Fruit fly (Drosophila melanogaster) whole organism, wandering third instar larva: ENCODE measurements around the gene CG7560.

Source experiments
- CG32264 ChIP-seq: fragments of 200-800 bp; sonication (Bioruptor generic); optimal IDR thresholded peaks from 2 replicates; lab custom pipeline; 2016; ENCODE audit warnings: missing biosample characterization, missing genetic modification characterization
- CG9705 ChIP-seq: fragments of 200-800 bp; sonication (Bioruptor generic); optimal IDR thresholded peaks from 2 replicates; lab custom pipeline; 2018; ENCODE audit warnings: missing biosample characterization, mild to moderate bottlenecking, missing genetic modification characterization
- Dfd ChIP-seq: fragments of >200 bp; optimal IDR thresholded peaks from 2 replicates; lab custom pipeline; 2017; ENCODE audit warnings: missing biosample characterization, missing genetic modification characterization
- GATAd ChIP-seq: sonication (Bioruptor generic); optimal IDR thresholded peaks from 2 replicates; lab custom pipeline; 2016; ENCODE audit warnings: missing biosample characterization, missing genetic modification characterization
- HLH106 ChIP-seq: fragments of 200-800 bp; optimal IDR thresholded peaks from 3 replicates; lab custom pipeline; 2019; ENCODE audit warnings: missing biosample characterization, mild to moderate bottlenecking, missing genetic modification characterization, moderate library complexity
- Hr78 ChIP-seq: fragments of >200 bp; optimal IDR thresholded peaks from 2 replicates; lab custom pipeline; 2017; ENCODE audit warnings: missing biosample characterization, missing genetic modification characterization
- Hr83 ChIP-seq: fragments of 200-300 bp; sonication (Bioruptor generic); optimal IDR thresholded peaks from 2 replicates; lab custom pipeline; 2016; ENCODE audit warnings: missing biosample characterization, mild to moderate bottlenecking, missing genetic modification characterization, moderate library complexity; ENCODE audit not compliant: poor library complexity, severe bottlenecking
- Jra ChIP-seq: sonication (Bioruptor generic); optimal IDR thresholded peaks from 2 replicates; lab custom pipeline; 2016; ENCODE audit warnings: missing biosample characterization, missing genetic modification characterization
- Mio ChIP-seq: sonication (Bioruptor generic); optimal IDR thresholded peaks from 2 replicates; lab custom pipeline; 2016; ENCODE audit warnings: missing biosample characterization, missing genetic modification characterization
- Myc ChIP-seq: fragments of >200 bp; optimal IDR thresholded peaks from 2 replicates; lab custom pipeline; 2017
- N ChIP-seq: fragments of >200 bp; optimal IDR thresholded peaks from 2 replicates; lab custom pipeline; 2018; ENCODE audit warnings: missing biosample characterization, missing external identifiers, missing genetic modification characterization
- OdsH ChIP-seq: fragments of 200-800 bp; sonication (Bioruptor generic); optimal IDR thresholded peaks from 2 replicates; lab custom pipeline; 2016; ENCODE audit warnings: missing biosample characterization, mild to moderate bottlenecking, missing genetic modification characterization
- br ChIP-seq: fragments of 200-800 bp; sonication (Bioruptor generic); optimal IDR thresholded peaks from 2 replicates; lab custom pipeline; 2016; ENCODE audit warnings: missing biosample characterization, missing genetic modification characterization
- brk ChIP-seq: fragments of 200-800 bp; sonication (Bioruptor generic); optimal IDR thresholded peaks from 2 replicates; lab custom pipeline; 2016; ENCODE audit warnings: missing biosample characterization, mild to moderate bottlenecking, missing genetic modification characterization
- dl ChIP-seq, 2 experiments: fragments of 175-275, 200-275 bp in 1 of 2; fragments of 200-275 bp in 1 of 2; sonication (Bioruptor generic); optimal IDR thresholded peaks; lab custom pipeline; 2018; ENCODE audit warnings: mild to moderate bottlenecking in 2 of 2, missing biosample characterization in 2 of 2, missing genetic modification characterization in 2 of 2, moderate library complexity in 2 of 2; ENCODE audit not compliant: partially characterized antibody in 2 of 2, insufficient read depth in 1 of 2
- dsf ChIP-seq: sonication (Bioruptor generic); optimal IDR thresholded peaks from 2 replicates; lab custom pipeline; 2016; ENCODE audit warnings: missing biosample characterization, missing genetic modification characterization, borderline replicate concordance
- ey ChIP-seq: fragments of 200-800 bp; sonication (Bioruptor generic); optimal IDR thresholded peaks from 2 replicates; lab custom pipeline; 2016; ENCODE audit warnings: missing biosample characterization, missing genetic modification characterization
- foxo ChIP-seq, 2 experiments: fragments of 200-800 bp; sonication (Bioruptor generic); optimal IDR thresholded peaks; 2 replicates in 1 of 2; 3 replicates in 1 of 2; lab custom pipeline; 2016 to 2017; ENCODE audit warnings: missing biosample characterization in 2 of 2, missing genetic modification characterization in 2 of 2
- fru ChIP-seq: fragments of 200-800 bp; sonication (Bioruptor generic); optimal IDR thresholded peaks from 3 replicates; lab custom pipeline; 2016; ENCODE audit warnings: missing biosample characterization, mild to moderate bottlenecking, missing genetic modification characterization
- lola ChIP-seq: fragments of >200 bp; optimal IDR thresholded peaks from 2 replicates; lab custom pipeline; 2017; ENCODE audit warnings: missing biosample characterization, missing genetic modification characterization
- pan ChIP-seq: fragments of >200 bp; optimal IDR thresholded peaks from 2 replicates; lab custom pipeline; 2017
- psq ChIP-seq: fragments of 200-800 bp; sonication (Bioruptor generic); optimal IDR thresholded peaks from 3 replicates; lab custom pipeline; 2017; ENCODE audit warnings: missing biosample characterization, mild to moderate bottlenecking, missing genetic modification characterization, moderate library complexity
- rgr ChIP-seq: fragments of 200-800 bp; sonication (Bioruptor generic); optimal IDR thresholded peaks from 3 replicates; lab custom pipeline; 2016; ENCODE audit warnings: missing biosample characterization, mild to moderate bottlenecking, missing genetic modification characterization
- tai ChIP-seq: sonication (Bioruptor generic); optimal IDR thresholded peaks from 2 replicates; lab custom pipeline; 2016; ENCODE audit warnings: missing biosample characterization, missing genetic modification characterization
- usp ChIP-seq: fragments of >200 bp; optimal IDR thresholded peaks from 2 replicates; lab custom pipeline; 2017; ENCODE audit warnings: missing biosample characterization, missing genetic modification characterization
- woc ChIP-seq: sonication (Bioruptor generic); optimal IDR thresholded peaks from 2 replicates; lab custom pipeline; 2016; ENCODE audit warnings: missing biosample characterization, mild to moderate bottlenecking, missing genetic modification characterization

The CG7560 gene

DNA sequence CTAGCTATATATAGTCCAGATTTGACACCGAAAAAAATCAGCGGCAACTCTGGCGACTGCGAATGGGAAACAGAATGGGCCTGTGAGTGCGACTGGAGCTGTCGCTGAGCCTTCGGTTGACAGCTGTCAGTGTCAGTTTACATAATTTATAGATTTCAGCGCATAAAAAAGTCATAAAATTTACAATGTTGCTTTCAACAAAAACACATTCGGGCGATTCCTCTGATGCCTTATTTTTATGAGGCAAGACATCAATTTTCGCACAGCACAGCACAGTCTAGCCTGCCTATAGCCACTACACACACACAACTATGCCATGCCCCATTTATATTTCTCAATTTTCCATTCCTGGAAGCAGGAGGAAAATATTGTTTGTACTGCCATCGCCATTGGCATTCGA lies 47.4 kb downstream of the CG7560 start:
- TF ChIP-seq brk (GFP tag; lab: Kevin White, UChicago) (no peak), Jra (GFP tag; lab: Kevin White, UChicago) (no peak), rgr (GFP tag; lab: Kevin White, UChicago) (no peak), dl (GFP tag; optimal IDR thresholded peaks at IDR 0.05; lab: Kevin White, UChicago; ENCODE audit: insufficient read depth in 1 of 2, partially characterized antibody in 2 of 2) (no peak), usp (GFP tag; lab: Kevin White, UChicago) (no peak), tai (GFP tag; lab: Kevin White, UChicago) (no peak), N (GFP tag; lab: Kevin White, UChicago) (no peak), HLH106 (tag; lab: Kevin White, UChicago) (no peak), Myc (no peak), ey (GFP tag; lab: Kevin White, UChicago) (no peak), br (GFP tag; lab: Kevin White, UChicago) (no peak), Hr78 (no peak), Dfd (GFP tag; lab: Kevin White, UChicago) (no peak), woc (no peak), OdsH (GFP tag; lab: Kevin White, UChicago) (no peak), GATAd (GFP tag; lab: Kevin White, UChicago) (no peak), dsf (GFP tag; lab: Kevin White, UChicago) (no peak)

DNA sequence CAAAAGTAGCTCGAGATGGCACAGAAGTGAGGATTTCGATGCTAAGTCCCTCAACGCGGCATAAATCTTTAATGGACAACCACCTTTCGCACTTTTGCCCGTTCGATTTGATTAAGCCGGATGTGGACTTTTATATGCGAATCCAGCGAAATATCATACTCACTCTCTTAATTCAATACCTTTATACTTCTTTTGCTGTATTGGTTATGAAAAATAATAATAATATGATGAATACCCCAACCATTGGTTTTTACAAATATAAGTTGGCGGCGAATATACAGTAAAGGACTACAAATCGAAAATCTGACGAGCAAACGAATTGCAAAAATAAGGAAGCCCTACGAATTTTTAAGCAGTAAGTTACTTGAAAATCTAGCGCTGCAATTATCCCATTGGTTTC lies 48.0 kb downstream of the CG7560 start, which contains the start of gene Vha16-3:
Gene Vha16-3, plus strand, starts transcription at position 301 of the 400 bp plus-strand sequence.
- TF ChIP-seq br (GFP tag; lab: Kevin White, UChicago) (no peak), usp (GFP tag; lab: Kevin White, UChicago) (no peak), pan (no peak), GATAd (GFP tag; lab: Kevin White, UChicago) (no peak), foxo (GFP tag; optimal IDR thresholded peaks at IDR 0.05; lab: Kevin White, UChicago) (no peak), rgr (GFP tag; lab: Kevin White, UChicago) (no peak), Hr83 (GFP tag; lab: Kevin White, UChicago) (no peak), Hr78 (no peak), HLH106 (tag; lab: Kevin White, UChicago) (no peak), fru (GFP tag; lab: Kevin White, UChicago) (no peak), Mio (no peak), lola (GFP tag; lab: Kevin White, UChicago) (no peak), CG9705 (GFP tag; lab: Kevin White, UChicago) (no peak), dl (GFP tag; optimal IDR thresholded peaks at IDR 0.05; lab: Kevin White, UChicago; ENCODE audit: insufficient read depth in 1 of 2, partially characterized antibody in 2 of 2) (no peak), psq (GFP tag; lab: Kevin White, UChicago) (no peak), woc (no peak)

dm6 chr3L:11474658-11475057 lies 49.7 kb downstream of the CG7560 start, which contains the start of gene Vha16-2:
Gene Vha16-2 (plus strand): TSS chr3L:11474958.
- no peak for TF ChIP-seq CG32264
